Worm (Caenorhabditis elegans): Measurements from ENCODE around the gene pos-1.

pos-1 gene

ce11 chrV:8437358-8437757 lies 23.5 kb downstream of the pos-1 start:
- TF ChIP-seq set-16 (GFP tag; IDR thresholded peaks at IDR 0.05) (no peak), hlh-30 (tag; optimal IDR thresholded peaks at IDR 0.05; ENCODE audit: insufficient read depth) (no peak), unc-130 (GFP tag; optimal IDR thresholded peaks at IDR 0.05) (no peak), unc-62 (GFP tag; optimal IDR thresholded peaks at IDR 0.05 in 1 of 2) (peak in 1 of 2 experiments; percentile 92), unc-62 (tag; optimal IDR thresholded peaks at IDR 0.05) (no peak), daf-12 (tag; optimal IDR thresholded peaks at IDR 0.05) (no peak)

- TF ChIP-seq hlh-30 (tag; optimal IDR thresholded peaks at IDR 0.05; ENCODE audit: insufficient read depth) (peak; percentile 60), aha-1 (tag) (peak; percentile 32), aly-2 (tag; optimal IDR thresholded peaks at IDR 0.05) (no peak), fos-1 (tag; optimal IDR thresholded peaks at IDR 0.05) (no peak), Y75B8A.6 (GFP tag; IDR thresholded peaks at IDR 0.05) (no peak), ctbp-1 (GFP tag; IDR thresholded peaks at IDR 0.05) (no peak), jun-1 (tag; optimal IDR thresholded peaks at IDR 0.05) (no peak)
Measured at ce11 chrV:8444357-8444856, 30.5 kb downstream of the pos-1 start, which contains the start of gene lmd-3. Gene lmd-3 (minus strand): TSS chrV:8444806.

- peak in 1 of 2 experiments; percentile 24 for TF ChIP-seq lsy-2 (tag; optimal IDR thresholded peaks at IDR 0.05)
- TF ChIP-seq hlh-11 (tag; optimal IDR thresholded peaks at IDR 0.05): peak; percentile 76
- TF ChIP-seq nhr-25 (tag; optimal IDR thresholded peaks at IDR 0.05; ENCODE audit: borderline replicate concordance, insufficient read depth): peak; percentile 48
- TF ChIP-seq mep-1 (tag; optimal IDR thresholded peaks at IDR 0.05): peak; percentile 38
- peak; percentile 69 for TF ChIP-seq dve-1 (tag; optimal IDR thresholded peaks at IDR 0.05; ENCODE audit: insufficient read depth)
- TF ChIP-seq nhr-11 (tag; optimal IDR thresholded peaks at IDR 0.05): no peak
- TF ChIP-seq pqm-1 (tag; optimal IDR thresholded peaks at IDR 0.05): peak; percentile 56
- no peak for TF ChIP-seq tag-97 (GFP tag; IDR thresholded peaks at IDR 0.05)
- no peak for TF ChIP-seq unc-62 (GFP tag; optimal IDR thresholded peaks at IDR 0.05 in 1 of 2)
- TF ChIP-seq unc-62 (tag; optimal IDR thresholded peaks at IDR 0.05): no peak
- TF ChIP-seq nhr-28 (tag; optimal IDR thresholded peaks at IDR 0.05): peak; percentile 88
- TF ChIP-seq nhr-77 (tag; optimal IDR thresholded peaks at IDR 0.05): peak; percentile 23
- no peak for TF ChIP-seq madf-9 (GFP tag; conservative IDR thresholded peaks at IDR 0.05)
- TF ChIP-seq nhr-6 (tag; optimal IDR thresholded peaks at IDR 0.05): peak; percentile 56
- TF ChIP-seq pha-4 (GFP tag; IDR thresholded peaks at IDR 0.05): no peak
- TF ChIP-seq pha-4 (tag; optimal IDR thresholded peaks at IDR 0.05): peak; percentile 2
- TF ChIP-seq aha-1 (tag): peak; percentile 42
- no peak for TF ChIP-seq ama-1 (optimal IDR thresholded peaks at IDR 0.05)
- TF ChIP-seq daf-16 (GFP tag; optimal IDR thresholded peaks at IDR 0.05): no peak
- TF ChIP-seq daf-16 (tag; optimal IDR thresholded peaks at IDR 0.05): peak; percentile 83
- TF ChIP-seq ZK546.5 (tag; optimal IDR thresholded peaks at IDR 0.05): no peak
- peak; percentile 10 for TF ChIP-seq mxl-3 (GFP tag; optimal IDR thresholded peaks at IDR 0.05)
- TF ChIP-seq F44E2.7 (GFP tag; IDR thresholded peaks at IDR 0.05): no peak
- peak; percentile 59 for TF ChIP-seq dmd-6 (GFP tag; IDR thresholded peaks at IDR 0.05)
Measured at ce11 chrV:8445636-8446035, 31.8 kb downstream of the pos-1 start.

- TF ChIP-seq ztf-7 (tag; optimal IDR thresholded peaks at IDR 0.05) (no peak), snpc-4 (tag; optimal IDR thresholded peaks at IDR 0.05) (no peak), daf-12 (tag; optimal IDR thresholded peaks at IDR 0.05) (no peak), lin-13 (GFP tag; optimal IDR thresholded peaks at IDR 0.05) (no peak), F10B5.3 (tag; optimal IDR thresholded peaks at IDR 0.05) (no peak), mdt-29 (GFP tag; IDR thresholded peaks at IDR 0.05) (no peak), lin-38 (GFP tag; IDR thresholded peaks at IDR 0.05) (no peak), ces-1 (GFP tag; optimal IDR thresholded peaks at IDR 0.05) (no peak), hmg-1.1 (GFP tag; IDR thresholded peaks at IDR 0.05) (no peak), dmd-9 (GFP tag; IDR thresholded peaks at IDR 0.05) (no peak), ceh-62 (tag; optimal IDR thresholded peaks at IDR 0.05) (no peak), gei-8 (GFP tag; optimal IDR thresholded peaks at IDR 0.05) (no peak)
Measured at ce11 chrV:8447928-8448327, 34.0 kb downstream of the pos-1 start, which contains the start of gene T23B12.5. Gene T23B12.5 (minus strand): TSS chrV:8448028.
